Worm (Caenorhabditis elegans): Measurements from ENCODE around the gene F13H10.8.

F13H10.8 gene

ce11 chrIV:11027560-11027959 lies 7.2 kb downstream of the F13H10.8 start:
- no peak; the same call in 1 of the 2 replicates for TF ChIP-seq nhr-42 (GFP tag; IDR thresholded peaks at IDR 0.05)
- no peak for TF ChIP-seq F26F4.8 (GFP tag; conservative IDR thresholded peaks at IDR 0.05)
- no peak for TF ChIP-seq sdz-12 (GFP tag; optimal IDR thresholded peaks at IDR 0.05)
- TF ChIP-seq pha-4 (GFP tag; IDR thresholded peaks at IDR 0.05), result peak; percentile 46; the same call in 1 of the 2 replicates
- peak; percentile 72 for TF ChIP-seq pha-4 (tag; optimal IDR thresholded peaks at IDR 0.05)
- no peak for TF ChIP-seq unc-39 (tag; optimal IDR thresholded peaks at IDR 0.05)
- TF ChIP-seq aly-2 (tag; optimal IDR thresholded peaks at IDR 0.05), result no peak
- TF ChIP-seq lin-15B (tag; optimal IDR thresholded peaks at IDR 0.05), result no peak
- TF ChIP-seq Y105C5A.15 (GFP tag; IDR thresholded peaks at IDR 0.05), result no peak
- TF ChIP-seq F10B5.3 (tag; optimal IDR thresholded peaks at IDR 0.05), result no peak
- no peak for TF ChIP-seq daf-8 (GFP tag; IDR thresholded peaks at IDR 0.05)
- TF ChIP-seq zfp-2 (tag; optimal IDR thresholded peaks at IDR 0.05), result no peak
- peak; percentile 89 for TF ChIP-seq nhr-28 (tag; optimal IDR thresholded peaks at IDR 0.05)
- TF ChIP-seq zfp-3 (GFP tag; conservative IDR thresholded peaks at IDR 0.05), result no peak
- peak; percentile 71 for TF ChIP-seq hlh-30 (tag; optimal IDR thresholded peaks at IDR 0.05; ENCODE audit: insufficient read depth)
- no peak for TF ChIP-seq ces-1 (GFP tag; optimal IDR thresholded peaks at IDR 0.05)
- no peak for TF ChIP-seq madf-5 (GFP tag; IDR thresholded peaks at IDR 0.05)
- no peak for TF ChIP-seq tag-97 (GFP tag; IDR thresholded peaks at IDR 0.05)
- no peak for TF ChIP-seq gei-8 (GFP tag; optimal IDR thresholded peaks at IDR 0.05)
- TF ChIP-seq nhr-76 (tag; optimal IDR thresholded peaks at IDR 0.05), result no peak
- peak; percentile 88 for TF ChIP-seq dmd-6 (GFP tag; IDR thresholded peaks at IDR 0.05)
- no peak for TF ChIP-seq attf-4 (tag; optimal IDR thresholded peaks at IDR 0.05)
- peak in 1 of 2 experiments; percentile 100 for TF ChIP-seq unc-62 (GFP tag; optimal IDR thresholded peaks at IDR 0.05 in 1 of 2)
- no peak for TF ChIP-seq unc-62 (tag; optimal IDR thresholded peaks at IDR 0.05)
- no peak for TF ChIP-seq D1046.2 (GFP tag; IDR thresholded peaks at IDR 0.05)
- TF ChIP-seq Y48G9A.11 (GFP tag; IDR thresholded peaks at IDR 0.05), result no peak
- no peak for TF ChIP-seq skn-1 (tag; optimal IDR thresholded peaks at IDR 0.05)
- no peak for TF ChIP-seq daf-12 (tag; optimal IDR thresholded peaks at IDR 0.05)
- peak; percentile 48 for TF ChIP-seq mxl-3 (GFP tag; optimal IDR thresholded peaks at IDR 0.05)
- TF ChIP-seq spr-1 (tag; optimal IDR thresholded peaks at IDR 0.05), result peak; percentile 69
- TF ChIP-seq dmd-8 (GFP tag; IDR thresholded peaks at IDR 0.05), result no peak
- TF ChIP-seq hlh-11 (tag; optimal IDR thresholded peaks at IDR 0.05), result peak; percentile 94
- no peak for TF ChIP-seq spr-3 (GFP tag; optimal IDR thresholded peaks at IDR 0.05)
- TF ChIP-seq F49E8.2 (tag; optimal IDR thresholded peaks at IDR 0.05; ENCODE audit: borderline replicate concordance), result no peak
- TF ChIP-seq dpl-1 (GFP tag; optimal IDR thresholded peaks at IDR 0.05), result peak; percentile 56
- TF ChIP-seq set-16 (GFP tag; IDR thresholded peaks at IDR 0.05), result no peak
- peak; percentile 32 for TF ChIP-seq ztf-7 (tag; optimal IDR thresholded peaks at IDR 0.05)
- TF ChIP-seq zip-2 (tag; optimal IDR thresholded peaks at IDR 0.05), result no peak
- peak in 1 of 2 experiments; percentile 34 for TF ChIP-seq ZK546.5 (tag; optimal IDR thresholded peaks at IDR 0.05)
- TF ChIP-seq pqm-1 (tag; optimal IDR thresholded peaks at IDR 0.05), result peak; percentile 41
- TF ChIP-seq nhr-102 (tag; optimal IDR thresholded peaks at IDR 0.05), result peak; percentile 55
- no peak for TF ChIP-seq ceh-32 (tag; optimal IDR thresholded peaks at IDR 0.05; ENCODE audit: poor library complexity)
- peak; percentile 66; the same call in 1 of the 2 replicates for TF ChIP-seq lin-1 (GFP tag; IDR thresholded peaks at IDR 0.05)
- peak in 1 of 2 experiments; percentile 23 for TF ChIP-seq hif-1 (tag; optimal IDR thresholded peaks at IDR 0.05)
- TF ChIP-seq F44E2.7 (GFP tag; IDR thresholded peaks at IDR 0.05), result no peak
- TF ChIP-seq lin-39 (tag; optimal IDR thresholded peaks at IDR 0.05), result no peak
- TF ChIP-seq mdl-1 (tag; optimal IDR thresholded peaks at IDR 0.05), result peak in 1 of 2 experiments; percentile 74
- TF ChIP-seq aha-1 (tag), result peak; percentile 98
- peak; percentile 52 for TF ChIP-seq lin-38 (GFP tag; IDR thresholded peaks at IDR 0.05)
- TF ChIP-seq ama-1 (optimal IDR thresholded peaks at IDR 0.05), result peak; percentile 71
- no peak for TF ChIP-seq lin-29 (GFP tag; IDR thresholded peaks at IDR 0.05)
- peak; percentile 23 for TF ChIP-seq jun-1 (tag; optimal IDR thresholded peaks at IDR 0.05)
- no peak for TF ChIP-seq vab-7 (GFP tag; IDR thresholded peaks at IDR 0.05)

Measured in whole organism, L4 larva.